Fruit fly (Drosophila melanogaster) whole organism, pupa: Measurements from ENCODE around the gene tipE.

Experiments
- CG15710 ChIP-seq: fragments of 200-800 bp; sonication (Bioruptor generic); optimal IDR thresholded peaks from 2 replicates; lab custom pipeline; 2018; ENCODE audit warnings: missing biosample characterization, mild to moderate bottlenecking, missing genetic modification characterization, moderate library complexity
- EcR ChIP-seq: fragments of 200-800 bp; sonication (Bioruptor generic); optimal IDR thresholded peaks from 3 replicates; lab custom pipeline; 2019; ENCODE audit warnings: missing biosample characterization, missing genetic modification characterization, mild to moderate bottlenecking, moderate library complexity, missing genetic modification reagents
- Ets98B ChIP-seq: fragments of 200-800 bp; sonication (Bioruptor generic); IDR thresholded peaks from 2 replicates; pipeline ENCODE4 v1.3.6; 2022; ENCODE audit warnings: missing biosample characterization, missing genetic modification characterization

DNA sequence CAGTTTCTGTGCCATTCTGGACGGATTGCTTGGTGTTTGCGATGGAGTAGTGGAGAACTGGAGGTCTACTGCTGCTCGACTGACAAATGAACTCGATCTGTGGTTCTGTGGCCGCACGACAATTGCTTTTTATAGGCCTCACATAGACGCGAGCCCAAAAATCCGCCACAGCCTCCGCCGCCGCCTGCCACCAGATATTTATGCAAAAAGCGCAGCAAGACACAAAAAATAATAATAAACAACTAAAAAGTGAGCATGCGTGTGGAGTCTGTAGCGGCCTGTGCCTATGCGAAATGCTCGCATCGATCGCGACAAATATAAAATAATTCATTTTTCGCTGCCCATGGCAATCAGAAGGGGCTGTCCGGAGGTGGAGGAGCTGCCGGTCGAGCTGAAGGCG, 20.8 kb downstream of the tipE start, which contains the start of gene Cpr64Aa:
- no peak for TF ChIP-seq CG15710 (tag; lab: Kevin White, UChicago)
- no peak for TF ChIP-seq Ets98B (GFP tag; lab: Robert Waterston, UW)
- TF ChIP-seq EcR (GFP tag; lab: Kevin White, UChicago) = no peak
